Fruit fly (Drosophila melanogaster) whole organism: ENCODE results near the gene CG13810.

Source experiments
- CG8478 ChIP-seq: fragments of >200 bp; optimal IDR thresholded peaks from 2 replicates; lab custom pipeline; 2018; ENCODE audit warnings: inconsistent platforms
- Dll ChIP-seq: fragments of >200 bp; optimal IDR thresholded peaks from 2 replicates; lab custom pipeline; 2017
- EcR ChIP-seq, 2 experiments: fragments of >200 bp; optimal IDR thresholded peaks; 2 replicates each; lab custom pipeline; 2017; ENCODE audit warnings: missing biosample characterization in 2 of 2, missing genetic modification characterization in 2 of 2, missing genetic modification reagents in 2 of 2
- pan ChIP-seq: fragments of >200 bp; optimal IDR thresholded peaks from 2 replicates; lab custom pipeline; 2017
- psq ChIP-seq: fragments of >200 bp; optimal IDR thresholded peaks from 2 replicates; lab custom pipeline; 2017
- usp ChIP-seq: fragments of >200 bp; optimal IDR thresholded peaks from 2 replicates; lab custom pipeline; 2017; ENCODE audit warnings: missing biosample characterization, missing genetic modification characterization, mixed read lengths

The CG13810 gene

dm6 chr3L:2212403-2212802, 26.7 kb downstream of the CG13810 start, which contains the start of gene CG15878:
CG15878 (minus strand) TSS chr3L:2212503.
- TF ChIP-seq CG8478 (no peak), EcR (GFP tag; optimal IDR thresholded peaks at IDR 0.05; lab: Kevin White, UChicago) (no peak), usp (GFP tag; lab: Kevin White, UChicago) (no peak), psq (lab: Kevin White, UChicago) (no peak)

dm6 chr3L:2228367-2229171, 42.8 kb downstream of the CG13810 start:
- TF ChIP-seq psq (lab: Kevin White, UChicago) (no peak), CG8478 (no peak), EcR (GFP tag; optimal IDR thresholded peaks at IDR 0.05; lab: Kevin White, UChicago) (no peak), pan (lab: Kevin White, UChicago) (no peak), usp (GFP tag; lab: Kevin White, UChicago) (no peak), Dll (lab: Kevin White, UChicago) (no peak)

dm6 chr3L:2229172-2229696, 43.5 kb downstream of the CG13810 start, which contains the start of gene Oseg2:
Oseg2 (plus strand) TSS chr3L:2229646.
- TF ChIP-seq EcR (GFP tag; optimal IDR thresholded peaks at IDR 0.05; lab: Kevin White, UChicago) (no peak), psq (lab: Kevin White, UChicago) (no peak)

dm6 chr3L:2237034-2237433, 51.3 kb downstream of the CG13810 start, which contains the start of gene CG9018:
CG9018 (minus strand) TSS chr3L:2237076.
- no peak for TF ChIP-seq pan (lab: Kevin White, UChicago)
- TF ChIP-seq usp (GFP tag; lab: Kevin White, UChicago): no peak
- TF ChIP-seq EcR (GFP tag; optimal IDR thresholded peaks at IDR 0.05; lab: Kevin White, UChicago): no peak
